Worm (Caenorhabditis elegans) whole organism, L3 larva: ENCODE data around the gene Y43E12A.3.

Source experiments
- ama-1 ChIP-seq: fragments of 150-350 bp; optimal IDR thresholded peaks from 2 replicates; lab custom pipeline; 2018
- eor-1 ChIP-seq, 2 experiments: fragments of 150-350 bp; optimal IDR thresholded peaks; 2 replicates each; lab custom pipeline; 2014 to 2018; ENCODE audit warnings: missing biosample characterization in 2 of 2, missing genetic modification characterization in 2 of 2
- jun-1 ChIP-seq: fragments of 150-350 bp; optimal IDR thresholded peaks from 2 replicates; lab custom pipeline; 2014; ENCODE audit warnings: missing biosample characterization, missing genetic modification reagents, missing genetic modification characterization
- tbx-2 ChIP-seq: sonication (generic microtip); optimal IDR thresholded peaks from 2 replicates; lab custom pipeline; 2016; ENCODE audit warnings: mild to moderate bottlenecking, missing genetic modification characterization, missing compliant biosample characterization
- unc-39 ChIP-seq: sonication (generic microtip); optimal IDR thresholded peaks from 4 replicates; lab custom pipeline; 2017; ENCODE audit warnings: missing biosample characterization, missing genetic modification characterization

DNA sequence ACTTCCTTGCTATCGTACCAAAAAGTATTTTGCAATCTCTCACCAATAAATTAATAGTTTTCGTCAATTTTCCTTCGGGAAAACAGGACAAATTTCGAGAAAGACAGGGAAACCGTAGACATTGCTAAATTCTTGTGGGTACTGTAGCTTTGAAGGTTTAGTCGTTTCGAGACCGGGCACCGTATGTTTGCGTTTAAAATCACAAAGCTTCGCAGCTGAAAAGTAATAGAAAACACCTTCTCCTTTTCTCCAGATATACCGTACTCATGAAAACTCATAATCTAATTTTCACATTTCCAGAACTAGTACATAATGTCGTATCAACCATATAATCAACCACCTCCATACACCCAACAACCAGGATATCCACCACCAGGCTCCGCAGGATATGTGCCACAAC is 21.3 kb downstream of the Y43E12A.3 start, which contains the start of gene F13H10.6:
- TF ChIP-seq unc-39 (tag; lab: Kevin White, UChicago), result no peak
- no peak for TF ChIP-seq ama-1 (lab: Kevin White, UChicago)
- TF ChIP-seq tbx-2 (tag; lab: Kevin White, UChicago), result no peak
- TF ChIP-seq jun-1, result no peak
- TF ChIP-seq eor-1 (tag; optimal IDR thresholded peaks at IDR 0.05; lab: Kevin White, UChicago), result no peak
